Worm (Caenorhabditis elegans): ENCODE measurements around the gene Y94H6A.12.
A peak's percentile ranks its signal among the peaks of the same experiment; 100 is the strongest.
"Not testable (repeated sequence)": the region's sequence is repeated elsewhere in the genome, so short reads cannot be mapped to it uniquely, and the experiment has no call there.

The Y94H6A.12 gene

ce11 chrIV:2748863-2749451 lies 36.1 kb upstream of the Y94H6A.12 start:
- TF ChIP-seq nhr-90 (tag; optimal IDR thresholded peaks at IDR 0.05) (no peak), athp-1 (tag; optimal IDR thresholded peaks at IDR 0.05) (no peak), Y56A3A.18 (GFP tag; IDR thresholded peaks at IDR 0.05) (no peak), hmg-1.2 (GFP tag; IDR thresholded peaks at IDR 0.05) (no peak), lsy-27 (tag; optimal IDR thresholded peaks at IDR 0.05; ENCODE audit: borderline replicate concordance, insufficient read depth) (no peak), F57A8.1 (GFP tag; optimal IDR thresholded peaks at IDR 0.05) (no peak), attf-3 (GFP tag; conservative IDR thresholded peaks at IDR 0.05) (no peak), ceh-27 (GFP tag; optimal IDR thresholded peaks at IDR 0.05) (no peak)

DNA sequence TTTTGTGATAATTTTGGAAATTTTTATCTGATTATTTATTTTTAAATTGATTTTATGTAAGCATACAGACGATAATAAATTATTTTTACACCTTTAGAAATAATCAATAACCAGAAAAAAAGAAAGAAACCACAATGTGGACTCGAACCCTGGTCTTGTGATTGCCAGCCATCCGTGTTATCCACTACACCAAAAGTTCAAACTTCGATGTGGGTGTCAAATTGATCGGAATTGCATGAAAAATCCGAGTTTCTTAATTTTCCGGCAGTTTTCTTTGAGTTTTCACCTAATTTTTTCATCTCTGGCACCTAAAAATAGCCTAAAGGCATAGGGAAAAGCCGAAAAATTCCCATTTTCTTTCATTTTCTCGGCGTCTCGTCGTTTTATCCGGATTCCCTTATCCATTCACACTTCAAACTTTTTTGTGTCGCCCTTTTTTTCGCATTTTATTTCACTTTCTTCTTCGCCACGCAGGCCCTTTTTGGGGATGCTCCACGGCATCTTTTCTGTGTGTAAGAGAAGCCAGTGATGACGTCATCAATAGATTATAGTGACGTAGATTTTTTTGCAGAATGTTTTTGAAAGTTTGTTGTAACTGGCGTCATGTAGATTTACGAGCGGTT lies 34.7 kb upstream of the Y94H6A.12 start:
- TF ChIP-seq ceh-91 (GFP tag; IDR thresholded peaks at IDR 0.05) (no peak), tbp1 (GFP tag; optimal IDR thresholded peaks at IDR 0.05) (peak; percentile 80), B0261.1 (tag; optimal IDR thresholded peaks at IDR 0.05) (peak; percentile 40), ztf-3 (GFP tag; optimal IDR thresholded peaks at IDR 0.05) (no peak), rpc-1 (optimal IDR thresholded peaks at IDR 0.05) (peak; percentile 35), rpc-1 (tag; optimal IDR thresholded peaks at IDR 0.05) (peak; percentile 70), snpc-1.1 (tag; optimal IDR thresholded peaks at IDR 0.05; ENCODE audit: insufficient read depth) (no peak), die-1 (tag; optimal IDR thresholded peaks at IDR 0.05) (peak; percentile 3)

- TF ChIP-seq lsl-1 (GFP tag; optimal IDR thresholded peaks at IDR 0.05) (no peak), hmg-1.2 (GFP tag; IDR thresholded peaks at IDR 0.05) (peak; percentile 94)
Measured at ce11 chrIV:2742470-2743044, 29.7 kb upstream of the Y94H6A.12 start, which contains the start of gene nhr-277. TSS of gene nhr-277 (plus strand) at chrIV:2742994.

- TF ChIP-seq B0261.1 (tag; optimal IDR thresholded peaks at IDR 0.05) (peak; percentile 66), Y53G8AR.9 (GFP tag; conservative IDR thresholded peaks at IDR 0.05) (0 out of 2 replicates have a peak, but pooled peaks have one; percentile 48), Y56A3A.18 (GFP tag; IDR thresholded peaks at IDR 0.05) (peak; percentile 84), cebp-1 (GFP tag; IDR thresholded peaks at IDR 0.05) (0 out of 2 replicates have a peak, but pooled peaks have one; percentile 14), D2030.7 (GFP tag; IDR thresholded peaks at IDR 0.05) (peak; percentile 52; the same call in 1 of the 2 replicates), F33H1.4 (GFP tag; IDR thresholded peaks at IDR 0.05) (0 out of 2 replicates have a peak, but pooled peaks have one; percentile 39), dox-1 (GFP tag; IDR thresholded peaks at IDR 0.05) (peak; percentile 82), tbp1 (GFP tag; optimal IDR thresholded peaks at IDR 0.05) (peak; percentile 87), B0019.2 (GFP tag; conservative IDR thresholded peaks at IDR 0.05) (peak; percentile 60; the same call in 1 of the 2 replicates), hsf-1 (GFP tag; IDR thresholded peaks at IDR 0.05) (0 out of 2 replicates have a peak, but pooled peaks have one; percentile 57), K11D2.4 (GFP tag; IDR thresholded peaks at IDR 0.05) (0 out of 2 replicates have a peak, but pooled peaks have one; percentile 22), ztf-25 (GFP tag; IDR thresholded peaks at IDR 0.05) (peak; percentile 89; the same call in 1 of the 2 replicates), rcor-1 (GFP tag; IDR thresholded peaks at IDR 0.05) (peak; percentile 42; the same call in 1 of the 2 replicates), attf-3 (GFP tag; conservative IDR thresholded peaks at IDR 0.05) (peak; percentile 54), aptf-3 (GFP tag; IDR thresholded peaks at IDR 0.05) (peak; percentile 84; the same call in 1 of the 2 replicates), ekl-4 (GFP tag; IDR thresholded peaks at IDR 0.05) (peak; percentile 60; the same call in 1 of the 2 replicates), die-1 (tag; optimal IDR thresholded peaks at IDR 0.05) (peak; percentile 6), nfyb-1 (GFP tag; IDR thresholded peaks at IDR 0.05) (peak; percentile 88), cebp-2 (GFP tag; IDR thresholded peaks at IDR 0.05) (peak; percentile 49; the same call in 1 of the 2 replicates), ceh-40 (GFP tag; IDR thresholded peaks at IDR 0.05) (peak; percentile 82), C17E4.6 (GFP tag; IDR thresholded peaks at IDR 0.05) (0 out of 2 replicates have a peak, but pooled peaks have one; percentile 69), F39B2.1 (GFP tag; IDR thresholded peaks at IDR 0.05) (0 out of 2 replicates have a peak, but pooled peaks have one; percentile 35), attf-6 (GFP tag; IDR thresholded peaks at IDR 0.05) (peak; percentile 65; the same call in 1 of the 2 replicates), nfya-2 (GFP tag; IDR thresholded peaks at IDR 0.05) (0 out of 2 replicates have a peak, but pooled peaks have one; percentile 60), ztf-28 (GFP tag; IDR thresholded peaks at IDR 0.05) (peak; percentile 72), rpc-1 (optimal IDR thresholded peaks at IDR 0.05) (peak; percentile 13), rpc-1 (tag; optimal IDR thresholded peaks at IDR 0.05) (peak; percentile 14), let-526 (GFP tag; IDR thresholded peaks at IDR 0.05) (0 out of 2 replicates have a peak, but pooled peaks have one; percentile 51)
- not testable (repeated sequence) for TF ChIP-seq cebp-1 (tag; optimal IDR thresholded peaks at IDR 0.05)
Measured at ce11 chrIV:2740035-2740434, 27.2 kb upstream of the Y94H6A.12 start.
